Fruit fly (Drosophila melanogaster) whole organism, prepupa: ENCODE measurements around the gene Baldspot.

Experiments
- Blimp-1 ChIP-seq: fragments of 200-800 bp; sonication (Bioruptor generic); optimal IDR thresholded peaks from 3 replicates; lab custom pipeline; 2017; ENCODE audit warnings: missing biosample characterization, missing genetic modification characterization, mild to moderate bottlenecking, moderate library complexity, missing genetic modification reagents
- CG11294 ChIP-seq: fragments of 200-800 bp; sonication (Bioruptor generic); IDR thresholded peaks from 2 replicates; pipeline ENCODE4 v1.3.6; 2022; ENCODE audit warnings: missing biosample characterization, missing genetic modification characterization
- CG3032 ChIP-seq: fragments of 200-800 bp; optimal IDR thresholded peaks from 2 replicates; lab custom pipeline; 2019; ENCODE audit warnings: missing biosample characterization, mild to moderate bottlenecking, missing genetic modification characterization, moderate library complexity
- CG7368 ChIP-seq: fragments of 200-800 bp; sonication (Bioruptor generic); optimal IDR thresholded peaks from 3 replicates; lab custom pipeline; 2016; ENCODE audit warnings: missing biosample characterization, missing genetic modification characterization
- CG8119 ChIP-seq: fragments of 200-800 bp; sonication (Bioruptor generic); IDR thresholded peaks from 3 replicates; pipeline ENCODE4 v1.3.6; 2022; ENCODE audit warnings: missing biosample characterization, missing genetic modification characterization
- Hr38 ChIP-seq: sonication (Bioruptor generic); optimal IDR thresholded peaks from 2 replicates; lab custom pipeline; 2016; ENCODE audit warnings: missing biosample characterization, missing genetic modification characterization
- OdsH ChIP-seq: fragments of 200-800 bp; sonication (Bioruptor generic); optimal IDR thresholded peaks from 3 replicates; lab custom pipeline; 2016; ENCODE audit warnings: missing biosample characterization, missing genetic modification characterization
- Sox102F ChIP-seq: fragments of 200-800 bp; sonication (Bioruptor generic); optimal IDR thresholded peaks from 2 replicates; lab custom pipeline; 2016; ENCODE audit warnings: missing biosample characterization, mild to moderate bottlenecking, missing genetic modification characterization
- Sox14 ChIP-seq: fragments of 200-800 bp; sonication (Bioruptor generic); optimal IDR thresholded peaks from 3 replicates; lab custom pipeline; 2016; ENCODE audit warnings: missing biosample characterization, missing genetic modification characterization
- achi ChIP-seq: fragments of 200-800 bp; sonication (Bioruptor generic); optimal IDR thresholded peaks from 3 replicates; lab custom pipeline; 2016; ENCODE audit warnings: missing biosample characterization, missing genetic modification characterization
- esn ChIP-seq: fragments of 200-800 bp; sonication (Bioruptor generic); optimal IDR thresholded peaks from 2 replicates; lab custom pipeline; 2016; ENCODE audit warnings: missing biosample characterization, mild to moderate bottlenecking, missing genetic modification characterization, moderate library complexity
- ss ChIP-seq, 2 experiments: fragments of 200-800 bp; sonication (Bioruptor generic); optimal IDR thresholded peaks; 2 replicates in 1 of 2; 3 replicates in 1 of 2; lab custom pipeline; 2017 to 2018; ENCODE audit warnings: mild to moderate bottlenecking in 2 of 2, missing biosample characterization in 2 of 2, missing genetic modification characterization in 2 of 2, moderate library complexity in 1 of 2

- TF ChIP-seq Hr38 (GFP tag; lab: Kevin White, UChicago), result no peak
- no peak for TF ChIP-seq esn
- TF ChIP-seq Sox102F (GFP tag; lab: Kevin White, UChicago), result no peak
- TF ChIP-seq CG3032 (tag; lab: Kevin White, UChicago), result no peak
- no peak for TF ChIP-seq OdsH (GFP tag; lab: Kevin White, UChicago)
- no peak for TF ChIP-seq Sox14 (GFP tag; lab: Kevin White, UChicago)
- no peak for TF ChIP-seq Blimp-1
- no peak for TF ChIP-seq ss (GFP tag; optimal IDR thresholded peaks at IDR 0.05; lab: Kevin White, UChicago)
- TF ChIP-seq CG7368 (GFP tag; lab: Kevin White, UChicago), result no peak
- no peak for TF ChIP-seq CG11294 (GFP tag; lab: Robert Waterston, UW)
- TF ChIP-seq achi, result no peak
- TF ChIP-seq CG8119 (GFP tag; lab: Robert Waterston, UW), result no peak
These were observed 28.6 kb upstream of the Baldspot start for dm6 chr3L:16690055-16690454.
